Worm (Caenorhabditis elegans) whole organism, L1 larva: ENCODE measurements around the gene R09F10.8.

Experiments
- C16A3.4 ChIP-seq: fragments of 150-350 bp; optimal IDR thresholded peaks from 2 replicates; lab custom pipeline; 2014; ENCODE audit warnings: missing biosample characterization, missing genetic modification characterization
- ces-1 ChIP-seq: fragments of 150-350 bp; optimal IDR thresholded peaks from 2 replicates; lab custom pipeline; 2014; ENCODE audit warnings: missing biosample characterization, missing genetic modification reagents, missing genetic modification characterization
- egl-13 ChIP-seq: sonication (generic microtip); optimal IDR thresholded peaks from 2 replicates; lab custom pipeline; 2016; ENCODE audit warnings: missing genotype, missing genetic modification reagents, missing genetic modification characterization, missing compliant biosample characterization
- fkh-10 ChIP-seq: sonication (generic microtip); optimal IDR thresholded peaks from 2 replicates; lab custom pipeline; 2017; ENCODE audit warnings: missing biosample characterization, missing genetic modification reagents, missing genetic modification characterization
- lir-3 ChIP-seq: sonication (generic microtip); optimal IDR thresholded peaks from 2 replicates; lab custom pipeline; 2016; ENCODE audit warnings: mild to moderate bottlenecking, missing genetic modification characterization, moderate library complexity, missing compliant biosample characterization; ENCODE audit not compliant: poor library complexity
- mdl-1 ChIP-seq, 2 experiments: fragments of 150-350 bp; optimal IDR thresholded peaks; 2 replicates each; lab custom pipeline; 2014 to 2017; ENCODE audit warnings: missing biosample characterization in 2 of 2, missing genetic modification characterization in 2 of 2, inconsistent platforms in 1 of 2
- nhr-237 ChIP-seq: fragments of 150-350 bp; optimal IDR thresholded peaks from 2 replicates; lab custom pipeline; 2014; ENCODE audit warnings: missing biosample characterization, missing genetic modification characterization
- nhr-28 ChIP-seq: fragments of 150-350 bp; optimal IDR thresholded peaks from 2 replicates; lab custom pipeline; 2014; ENCODE audit warnings: missing biosample characterization, missing genetic modification characterization
- pag-3 ChIP-seq: sonication (generic microtip); optimal IDR thresholded peaks from 2 replicates; lab custom pipeline; 2017; ENCODE audit warnings: missing genetic modification characterization, mild to moderate bottlenecking, missing compliant biosample characterization, antibody characterized with exemption, borderline replicate concordance; ENCODE audit not compliant: insufficient read depth
- pqm-1 ChIP-seq: sonication (generic microtip); optimal IDR thresholded peaks from 3 replicates; lab custom pipeline; 2017; ENCODE audit warnings: missing biosample characterization, missing genetic modification characterization
- skn-1 ChIP-seq: fragments of 150-350 bp; optimal IDR thresholded peaks from 2 replicates; lab custom pipeline; 2014; ENCODE audit warnings: missing biosample characterization, missing genetic modification characterization
- unc-98 ChIP-seq: fragments of 200-800 bp; sonication (Bioruptor generic); IDR thresholded peaks from 2 replicates; pipeline ENCODE4 v1.3.6; 2022; ENCODE audit warnings: missing genetic modification characterization, missing compliant biosample characterization
- xbp-1 ChIP-seq: sonication (generic microtip); optimal IDR thresholded peaks from 2 replicates; lab custom pipeline; 2016; ENCODE audit warnings: missing genetic modification characterization, missing compliant biosample characterization

ce11 chrX:8297333-8297732, 28.9 kb downstream of the R09F10.8 start:
- TF ChIP-seq nhr-237 (tag; lab: Kevin White, UChicago), result no peak
- TF ChIP-seq mdl-1 (tag; optimal IDR thresholded peaks at IDR 0.05; lab: Kevin White, UChicago), result no peak
- TF ChIP-seq fkh-10, result no peak
- no peak for TF ChIP-seq egl-13
- no peak for TF ChIP-seq lir-3 (tag; lab: Kevin White, UChicago)
- no peak for TF ChIP-seq xbp-1
- TF ChIP-seq nhr-28 (tag; lab: Kevin White, UChicago), result no peak
- no peak for TF ChIP-seq skn-1 (tag; lab: Kevin White, UChicago)
- TF ChIP-seq C16A3.4 (tag; lab: Kevin White, UChicago), result no peak
- no peak for TF ChIP-seq pag-3 (tag; lab: Kevin White, UChicago)
- TF ChIP-seq unc-98 (GFP tag; lab: Robert Waterston, UW), result no peak
- no peak for TF ChIP-seq pqm-1 (tag; lab: Kevin White, UChicago)
- TF ChIP-seq ces-1 (GFP tag; lab: Kevin White, UChicago), result no peak
